Fruit fly (Drosophila melanogaster) whole organism, wandering third instar larva: ENCODE measurements around the gene Tgs1.
A peak's percentile ranks its signal among the peaks of the same experiment; 100 is the strongest.

Experiments
- Abd-B ChIP-seq: fragments of >200 bp; optimal IDR thresholded peaks from 2 replicates; lab custom pipeline; 2017; ENCODE audit warnings: missing biosample characterization, missing genetic modification characterization
- CG9705 ChIP-seq: fragments of 200-800 bp; sonication (Bioruptor generic); optimal IDR thresholded peaks from 2 replicates; lab custom pipeline; 2018; ENCODE audit warnings: missing biosample characterization, mild to moderate bottlenecking, missing genetic modification characterization
- Dfd ChIP-seq: fragments of >200 bp; optimal IDR thresholded peaks from 2 replicates; lab custom pipeline; 2017; ENCODE audit warnings: missing biosample characterization, missing genetic modification characterization
- Sp1 ChIP-seq: fragments of 200-800 bp; sonication (Bioruptor generic); optimal IDR thresholded peaks from 3 replicates; lab custom pipeline; 2019; ENCODE audit warnings: missing biosample characterization, mild to moderate bottlenecking, missing genetic modification characterization, moderate library complexity
- br ChIP-seq: fragments of 200-800 bp; sonication (Bioruptor generic); optimal IDR thresholded peaks from 2 replicates; lab custom pipeline; 2016; ENCODE audit warnings: missing biosample characterization, missing genetic modification characterization
- dsf ChIP-seq: sonication (Bioruptor generic); optimal IDR thresholded peaks from 2 replicates; lab custom pipeline; 2016; ENCODE audit warnings: missing biosample characterization, missing genetic modification characterization, borderline replicate concordance
- h ChIP-seq: fragments of 200-800 bp; sonication (Bioruptor generic); optimal IDR thresholded peaks from 3 replicates; lab custom pipeline; 2016; ENCODE audit warnings: missing biosample characterization, mild to moderate bottlenecking, missing genetic modification characterization
- lola ChIP-seq: fragments of >200 bp; optimal IDR thresholded peaks from 2 replicates; lab custom pipeline; 2017; ENCODE audit warnings: missing biosample characterization, missing genetic modification characterization
- pan ChIP-seq: fragments of >200 bp; optimal IDR thresholded peaks from 2 replicates; lab custom pipeline; 2017
- sage ChIP-seq: fragments of 200-800 bp; sonication (Bioruptor generic); optimal IDR thresholded peaks from 2 replicates; lab custom pipeline; 2016; ENCODE audit warnings: missing biosample characterization, mild to moderate bottlenecking, missing genetic modification characterization
- usp ChIP-seq: fragments of >200 bp; optimal IDR thresholded peaks from 2 replicates; lab custom pipeline; 2017; ENCODE audit warnings: missing biosample characterization, missing genetic modification characterization
- woc ChIP-seq: sonication (Bioruptor generic); optimal IDR thresholded peaks from 2 replicates; lab custom pipeline; 2016; ENCODE audit warnings: missing biosample characterization, mild to moderate bottlenecking, missing genetic modification characterization

dm6 chr3R:18295262-18295944 is 40.1 kb downstream of the Tgs1 start:
- TF ChIP-seq Dfd (GFP tag; lab: Kevin White, UChicago): no peak
- no peak for TF ChIP-seq sage (GFP tag; lab: Kevin White, UChicago)
- no peak for TF ChIP-seq CG9705 (GFP tag; lab: Kevin White, UChicago)
- TF ChIP-seq usp (GFP tag; lab: Kevin White, UChicago): no peak
- no peak for TF ChIP-seq Sp1
- no peak for TF ChIP-seq dsf (GFP tag; lab: Kevin White, UChicago)
- TF ChIP-seq h (GFP tag; lab: Kevin White, UChicago): peak; percentile 16
- TF ChIP-seq lola (GFP tag; lab: Kevin White, UChicago): no peak
- no peak for TF ChIP-seq Abd-B (GFP tag; lab: Kevin White, UChicago)
- TF ChIP-seq pan (lab: Kevin White, UChicago): no peak
- TF ChIP-seq woc (GFP tag; lab: Kevin White, UChicago): no peak
- no peak for TF ChIP-seq br (GFP tag; lab: Kevin White, UChicago)
